Worm (Caenorhabditis elegans) whole organism, L1 larva: ENCODE results near the gene R10E11.9.

ENCODE experiments used
- C34B4.2 ChIP-seq: sonication (generic microtip); optimal IDR thresholded peaks from 2 replicates; lab custom pipeline; 2017; ENCODE audit warnings: mild to moderate bottlenecking, missing genetic modification characterization, missing compliant biosample characterization
- F16B12.6 ChIP-seq: fragments of 150-350 bp; optimal IDR thresholded peaks from 2 replicates; lab custom pipeline; 2014; ENCODE audit warnings: missing biosample characterization, missing genetic modification characterization
- aly-2 ChIP-seq: fragments of 150-350 bp; optimal IDR thresholded peaks from 2 replicates; lab custom pipeline; 2014; ENCODE audit warnings: missing biosample characterization, missing genetic modification characterization
- blmp-1 ChIP-seq: fragments of 150-350 bp; optimal IDR thresholded peaks from 2 replicates; lab custom pipeline; 2014; ENCODE audit warnings: missing biosample characterization, missing genetic modification characterization
- efl-1 ChIP-seq, 4 experiments: fragments of 150-350 bp; optimal IDR thresholded peaks in 3 of 4; peaks in 1 of 4; 1 replicate in 1 of 4; 2 replicates in 3 of 4; lab custom pipeline; 2014; ENCODE audit warnings: missing biosample characterization in 2 of 4, missing genetic modification characterization in 2 of 4, missing genetic modification reagents in 2 of 4
- efl-3 ChIP-seq: fragments of 200-800 bp; sonication (Bioruptor generic); optimal IDR thresholded peaks from 2 replicates; lab custom pipeline; 2018; ENCODE audit warnings: mild to moderate bottlenecking, missing genetic modification characterization, missing compliant biosample characterization
- egl-27 ChIP-seq, 2 experiments: fragments of 150-350 bp in 1 of 2; sonication (generic microtip); optimal IDR thresholded peaks; 3 replicates each; lab custom pipeline; 2017 to 2018; ENCODE audit warnings: missing biosample characterization in 2 of 2, missing genetic modification characterization in 2 of 2, missing genetic modification reagents in 2 of 2
- elt-2 ChIP-seq: sonication (generic microtip); optimal IDR thresholded peaks from 2 replicates; lab custom pipeline; 2016; ENCODE audit warnings: missing genetic modification characterization, mild to moderate bottlenecking, inconsistent platforms, missing compliant biosample characterization, missing genetic modification reagents
- elt-3 ChIP-seq, 6 experiments: fragments of 150-350 bp in 1 of 6; sonication (generic microtip); optimal IDR thresholded peaks; 2 replicates each; lab custom pipeline; 2017 to 2018; ENCODE audit warnings: missing biosample characterization in 6 of 6, missing genetic modification characterization in 6 of 6, inconsistent platforms in 1 of 6
- fkh-10 ChIP-seq: sonication (generic microtip); optimal IDR thresholded peaks from 2 replicates; lab custom pipeline; 2017; ENCODE audit warnings: missing biosample characterization, missing genetic modification reagents, missing genetic modification characterization
- fkh-4 ChIP-seq: sonication (generic microtip); optimal IDR thresholded peaks from 2 replicates; lab custom pipeline; 2016; ENCODE audit warnings: missing compliant biosample characterization, missing genetic modification characterization, borderline replicate concordance
- hlh-17 ChIP-seq: fragments of 200-800 bp; sonication (Bioruptor generic); optimal IDR thresholded peaks from 2 replicates; lab custom pipeline; 2018; ENCODE audit warnings: missing genetic modification characterization, mild to moderate bottlenecking, missing compliant biosample characterization, moderate library complexity, borderline replicate concordance
- hlh-4 ChIP-seq: sonication (generic microtip); optimal IDR thresholded peaks from 2 replicates; lab custom pipeline; 2016; ENCODE audit warnings: mild to moderate bottlenecking, missing genetic modification characterization, missing compliant biosample characterization
- irx-1 ChIP-seq: sonication (generic microtip); optimal IDR thresholded peaks from 2 replicates; lab custom pipeline; 2016; ENCODE audit warnings: missing genetic modification characterization, missing compliant biosample characterization
- jun-1 ChIP-seq: fragments of 150-350 bp; optimal IDR thresholded peaks from 2 replicates; lab custom pipeline; 2014; ENCODE audit warnings: missing biosample characterization, missing genetic modification reagents, missing genetic modification characterization
- lin-13 ChIP-seq: fragments of 150-350 bp; optimal IDR thresholded peaks from 2 replicates; lab custom pipeline; 2014; ENCODE audit warnings: missing biosample characterization, missing genetic modification reagents, missing genetic modification characterization
- lin-14 ChIP-seq: fragments of 200-800 bp; sonication (Bioruptor generic); optimal IDR thresholded peaks from 2 replicates; lab custom pipeline; 2018; ENCODE audit warnings: mild to moderate bottlenecking, missing genetic modification characterization, moderate library complexity, missing compliant biosample characterization
- lin-39 ChIP-seq: fragments of 150-350 bp; optimal IDR thresholded peaks from 2 replicates; lab custom pipeline; 2014; ENCODE audit warnings: missing biosample characterization, missing genetic modification reagents, missing genetic modification characterization
- lir-3 ChIP-seq: sonication (generic microtip); optimal IDR thresholded peaks from 2 replicates; lab custom pipeline; 2016; ENCODE audit warnings: mild to moderate bottlenecking, missing genetic modification characterization, moderate library complexity, missing compliant biosample characterization; ENCODE audit not compliant: poor library complexity
- mab-9 ChIP-seq: fragments of 200-800 bp; sonication (Bioruptor generic); IDR thresholded peaks from 2 replicates; pipeline ENCODE4 v1.3.6; 2022; ENCODE audit warnings: missing genetic modification reagents, missing genetic modification characterization, missing compliant biosample characterization
- mdl-1 ChIP-seq, 2 experiments: fragments of 150-350 bp; optimal IDR thresholded peaks; 2 replicates each; lab custom pipeline; 2014 to 2017; ENCODE audit warnings: missing biosample characterization in 2 of 2, missing genetic modification characterization in 2 of 2, inconsistent platforms in 1 of 2
- mef-2 ChIP-seq: fragments of 150-350 bp; optimal IDR thresholded peaks from 2 replicates; lab custom pipeline; 2014; ENCODE audit warnings: missing biosample characterization, missing genetic modification characterization
- mep-1 ChIP-seq: fragments of 150-350 bp; optimal IDR thresholded peaks from 2 replicates; lab custom pipeline; 2014; ENCODE audit warnings: missing biosample characterization, missing genetic modification characterization
- nhr-11 ChIP-seq: fragments of 150-350 bp; optimal IDR thresholded peaks from 2 replicates; lab custom pipeline; 2014; ENCODE audit warnings: missing biosample characterization, missing genetic modification characterization
- nhr-12 ChIP-seq: sonication (generic microtip); optimal IDR thresholded peaks from 2 replicates; lab custom pipeline; 2017; ENCODE audit warnings: missing biosample characterization, missing genetic modification characterization
- nhr-19 ChIP-seq: fragments of 200-800 bp; sonication (Bioruptor generic); conservative IDR thresholded peaks from 2 replicates; pipeline ENCODE4 v1.3.6; 2022; ENCODE audit warnings: missing genetic modification characterization, missing compliant biosample characterization
- nhr-28 ChIP-seq: fragments of 150-350 bp; optimal IDR thresholded peaks from 2 replicates; lab custom pipeline; 2014; ENCODE audit warnings: missing biosample characterization, missing genetic modification characterization
- nhr-76 ChIP-seq: sonication (generic microtip); optimal IDR thresholded peaks from 2 replicates; lab custom pipeline; 2017; ENCODE audit warnings: missing biosample characterization, missing genetic modification characterization
- nhr-77 ChIP-seq: fragments of 150-350 bp; optimal IDR thresholded peaks from 2 replicates; lab custom pipeline; 2014; ENCODE audit warnings: missing biosample characterization, missing genetic modification characterization
- nhr-84 ChIP-seq: sonication (generic microtip); optimal IDR thresholded peaks from 2 replicates; lab custom pipeline; 2017; ENCODE audit warnings: missing biosample characterization, missing genetic modification characterization
- nhr-90 ChIP-seq: sonication (generic microtip); optimal IDR thresholded peaks from 2 replicates; lab custom pipeline; 2016; ENCODE audit warnings: mild to moderate bottlenecking, missing genetic modification characterization, missing compliant biosample characterization; ENCODE audit not compliant: poor library complexity
- pag-3 ChIP-seq: sonication (generic microtip); optimal IDR thresholded peaks from 2 replicates; lab custom pipeline; 2017; ENCODE audit warnings: missing genetic modification characterization, mild to moderate bottlenecking, missing compliant biosample characterization, antibody characterized with exemption, borderline replicate concordance; ENCODE audit not compliant: insufficient read depth
- pax-3 ChIP-seq: fragments of 200-800 bp; sonication (Bioruptor generic); optimal IDR thresholded peaks from 2 replicates; lab custom pipeline; 2018; ENCODE audit warnings: mild to moderate bottlenecking, missing genetic modification characterization, moderate library complexity, missing compliant biosample characterization
- pqm-1 ChIP-seq: sonication (generic microtip); optimal IDR thresholded peaks from 3 replicates; lab custom pipeline; 2017; ENCODE audit warnings: missing biosample characterization, missing genetic modification characterization
- rnt-1 ChIP-seq: sonication (generic microtip); optimal IDR thresholded peaks from 2 replicates; lab custom pipeline; 2016; ENCODE audit warnings: mild to moderate bottlenecking, missing genetic modification characterization, moderate library complexity, missing compliant biosample characterization
- snpc-4 ChIP-seq: fragments of 150-350 bp; optimal IDR thresholded peaks from 2 replicates; lab custom pipeline; 2014; ENCODE audit warnings: missing biosample characterization, missing genetic modification characterization
- snu-23 ChIP-seq: sonication (generic microtip); optimal IDR thresholded peaks from 2 replicates; lab custom pipeline; 2016; ENCODE audit warnings: missing genetic modification characterization, missing compliant biosample characterization
- sox-4 ChIP-seq: sonication (generic microtip); optimal IDR thresholded peaks from 2 replicates; lab custom pipeline; 2016; ENCODE audit warnings: missing genetic modification characterization, missing compliant biosample characterization
- sptf-1 ChIP-seq: fragments of 150-350 bp; optimal IDR thresholded peaks from 2 replicates; lab custom pipeline; 2014; ENCODE audit warnings: missing biosample characterization, missing genetic modification characterization
- swsn-7 ChIP-seq: sonication (generic microtip); optimal IDR thresholded peaks from 2 replicates; lab custom pipeline; 2016; ENCODE audit warnings: missing genetic modification characterization, missing compliant biosample characterization
- unc-130 ChIP-seq: fragments of 150-350 bp; optimal IDR thresholded peaks from 2 replicates; lab custom pipeline; 2017; ENCODE audit warnings: missing biosample characterization, missing genetic modification characterization, inconsistent platforms
- unc-30 ChIP-seq: sonication (generic microtip); optimal IDR thresholded peaks from 2 replicates; lab custom pipeline; 2017; ENCODE audit warnings: missing biosample characterization, missing genetic modification characterization
- unc-86 ChIP-seq: sonication (generic microtip); optimal IDR thresholded peaks from 2 replicates; lab custom pipeline; 2016; ENCODE audit warnings: missing genetic modification characterization, missing compliant biosample characterization
- unc-98 ChIP-seq: fragments of 200-800 bp; sonication (Bioruptor generic); IDR thresholded peaks from 2 replicates; pipeline ENCODE4 v1.3.6; 2022; ENCODE audit warnings: missing genetic modification characterization, missing compliant biosample characterization
- vab-15 ChIP-seq: sonication (generic microtip); optimal IDR thresholded peaks from 2 replicates; lab custom pipeline; 2017; ENCODE audit warnings: missing genotype, mild to moderate bottlenecking, missing genetic modification characterization, missing compliant biosample characterization
- xbp-1 ChIP-seq: sonication (generic microtip); optimal IDR thresholded peaks from 2 replicates; lab custom pipeline; 2016; ENCODE audit warnings: missing genetic modification characterization, missing compliant biosample characterization
- zag-1 ChIP-seq: fragments of 150-350 bp; optimal IDR thresholded peaks from 2 replicates; lab custom pipeline; 2014; ENCODE audit warnings: missing biosample characterization, missing genetic modification characterization
- ztf-4 ChIP-seq: fragments of 150-350 bp; optimal IDR thresholded peaks from 2 replicates; lab custom pipeline; 2014; ENCODE audit warnings: missing biosample characterization, missing genetic modification characterization

The R10E11.9 gene

DNA sequence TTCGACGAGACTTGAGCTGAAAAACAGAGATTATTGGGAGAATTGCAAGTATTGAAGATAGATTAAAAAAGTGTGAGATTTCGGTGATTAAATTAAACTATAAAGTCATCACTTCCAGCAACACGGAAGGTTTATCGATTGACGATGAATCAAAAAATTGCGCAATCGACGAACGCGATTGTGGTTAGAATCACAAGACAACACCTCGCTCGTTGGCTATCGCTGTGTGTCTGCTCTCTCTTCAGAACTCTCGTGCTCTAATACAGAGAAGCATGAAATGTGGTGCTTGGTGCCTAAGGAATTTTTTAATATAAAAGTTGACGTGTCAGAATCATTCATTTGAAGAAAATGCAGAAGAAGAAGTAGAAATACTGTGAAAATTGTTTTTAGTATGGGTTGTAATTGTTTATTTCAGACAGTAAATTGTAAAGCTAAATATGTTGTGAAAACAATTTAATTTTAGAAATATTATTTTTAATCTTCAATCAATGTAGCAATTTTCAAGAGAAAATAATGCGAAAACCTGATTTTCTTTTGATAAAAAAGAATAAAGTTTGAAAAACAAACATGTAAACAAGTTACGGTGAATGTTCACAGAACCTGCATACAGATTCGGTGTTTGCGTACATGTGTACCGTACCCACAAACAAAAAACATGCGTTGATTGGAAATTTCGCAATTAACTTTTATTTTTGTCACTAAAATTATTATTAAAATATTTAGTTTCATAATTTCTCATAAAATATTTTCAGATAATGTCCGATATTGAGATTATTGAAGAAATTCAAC lies 33.9 kb upstream of the R10E11.9 start, which contains the start of the genes ZK632.10 and ZK632.11 (continued):
- TF ChIP-seq efl-1 (optimal IDR thresholded peaks at IDR 0.05; lab: Kevin White, UChicago) (peak; percentile 47 to 48), efl-1 (GFP tag; optimal IDR thresholded peaks at IDR 0.05 in 1 of 2; lab: Kevin White, UChicago) (peak in 1 of 2 experiments; percentile 59), vab-15 (tag; lab: Kevin White, UChicago) (no peak), elt-3 (tag; optimal IDR thresholded peaks at IDR 0.05; lab: Kevin White, UChicago) (peak in 1 of 6 experiments; percentile 29), lin-14 (peak; percentile 46), mep-1 (tag; lab: Kevin White, UChicago) (peak; percentile 81), blmp-1 (tag; lab: Kevin White, UChicago) (peak; percentile 70), unc-30 (tag; lab: Kevin White, UChicago) (no peak), jun-1 (tag; lab: Kevin White, UChicago) (no peak), hlh-17 (GFP tag; lab: Kevin White, UChicago) (no peak), efl-3 (GFP tag; lab: Kevin White, UChicago) (no peak), fkh-10 (no peak), hlh-4 (tag; lab: Kevin White, UChicago) (no peak)

DNA sequence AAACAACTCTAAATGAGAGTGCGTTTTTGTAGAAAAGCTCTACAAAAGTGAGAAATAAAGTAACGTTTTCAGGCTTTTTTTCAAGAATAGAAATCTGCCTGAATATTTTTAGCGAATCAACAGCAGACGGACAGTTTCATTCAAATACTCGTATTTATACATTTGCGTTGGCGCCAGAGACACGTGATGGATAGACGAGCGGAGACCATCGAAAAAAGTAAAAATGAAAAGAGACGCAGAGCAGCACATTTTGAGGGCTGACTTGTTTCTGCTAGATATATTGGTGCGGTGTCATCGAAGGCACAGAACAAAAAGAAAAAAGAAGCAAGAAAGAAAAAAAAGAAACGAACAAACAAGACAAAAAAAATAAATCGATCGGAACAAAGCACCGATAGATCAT lies 32.6 kb upstream of the R10E11.9 start:
- TF ChIP-seq swsn-7 (tag; lab: Kevin White, UChicago) (peak; percentile 56), irx-1 (tag; lab: Kevin White, UChicago) (peak; percentile 28), nhr-84 (no peak), F16B12.6 (tag; lab: Kevin White, UChicago) (peak; percentile 60), nhr-76 (tag; lab: Kevin White, UChicago) (no peak), pqm-1 (tag; lab: Kevin White, UChicago) (no peak), nhr-12 (tag; lab: Kevin White, UChicago) (no peak), C34B4.2 (tag; lab: Kevin White, UChicago) (no peak), unc-98 (GFP tag; lab: Robert Waterston, UW) (no peak), hlh-4 (tag; lab: Kevin White, UChicago) (no peak), mef-2 (tag; lab: Kevin White, UChicago) (no peak), unc-130 (tag; lab: Kevin White, UChicago) (peak; percentile 31), mab-9 (no peak), ztf-4 (tag; lab: Kevin White, UChicago) (peak; percentile 18), aly-2 (tag; lab: Kevin White, UChicago) (peak; percentile 15), xbp-1 (tag; lab: Kevin White, UChicago) (peak; percentile 11), zag-1 (tag; lab: Kevin White, UChicago) (no peak), snu-23 (GFP tag; lab: Kevin White, UChicago) (peak; percentile 75), snpc-4 (tag; lab: Kevin White, UChicago) (no peak), nhr-11 (tag; lab: Kevin White, UChicago) (no peak), rnt-1 (tag; lab: Kevin White, UChicago) (peak; percentile 53), nhr-19 (GFP tag; lab: Robert Waterston, UW) (peak; percentile 48), nhr-28 (tag; lab: Kevin White, UChicago) (no peak), hlh-17 (GFP tag; lab: Kevin White, UChicago) (no peak), fkh-4 (tag; lab: Kevin White, UChicago) (no peak), unc-86 (tag; lab: Kevin White, UChicago) (no peak), lin-39 (tag; lab: Kevin White, UChicago) (no peak), sox-4 (no peak), egl-27 (tag; optimal IDR thresholded peaks at IDR 0.05; lab: Kevin White, UChicago) (no peak), jun-1 (tag; lab: Kevin White, UChicago) (peak; percentile 17), nhr-77 (tag; lab: Kevin White, UChicago) (peak; percentile 1), sptf-1 (tag; lab: Kevin White, UChicago) (no peak), lin-13 (GFP tag; lab: Kevin White, UChicago) (peak; percentile 62), pag-3 (no peak), efl-3 (GFP tag; lab: Kevin White, UChicago) (no peak), nhr-90 (tag; lab: Kevin White, UChicago) (peak; percentile 42), elt-3 (tag; optimal IDR thresholded peaks at IDR 0.05; lab: Kevin White, UChicago) (no peak), pax-3 (tag; lab: Kevin White, UChicago) (no peak), lir-3 (tag; lab: Kevin White, UChicago) (peak; percentile 11), mep-1 (tag; lab: Kevin White, UChicago) (peak; percentile 76), mdl-1 (tag; optimal IDR thresholded peaks at IDR 0.05; lab: Kevin White, UChicago) (peak in 1 of 2 experiments; percentile 66), blmp-1 (tag; lab: Kevin White, UChicago) (peak; percentile 43), elt-2 (tag; lab: Kevin White, UChicago) (peak; percentile 61)
